Fruit fly (Drosophila melanogaster): Measurements from ENCODE around the gene EMC4.

The EMC4 gene

dm6 chr3L:22868070-22868469 is at the start of gene EMC4 (continued):
- TF ChIP-seq CG9797 (GFP tag; optimal IDR thresholded peaks at IDR 0.05) (peak; percentile 24), chm (GFP tag; IDR thresholded peaks at IDR 0.05) (no peak; the same call in 1 of the 2 replicates), jigr1 (GFP tag; IDR thresholded peaks at IDR 0.05) (no peak), D19A (tag; optimal IDR thresholded peaks at IDR 0.05) (peak; percentile 9), zen (tag; optimal IDR thresholded peaks at IDR 0.05) (peak; percentile 44), Nf-YC (tag; optimal IDR thresholded peaks at IDR 0.05) (peak; percentile 57), Antp (GFP tag; optimal IDR thresholded peaks at IDR 0.05) (peak; percentile 40), CG6254 (GFP tag; optimal IDR thresholded peaks at IDR 0.05) (peak; percentile 10), fd64A (GFP tag; optimal IDR thresholded peaks at IDR 0.05) (no peak), CG15696 (tag; optimal IDR thresholded peaks at IDR 0.05) (no peak), HLH3B (GFP tag; IDR thresholded peaks at IDR 0.05) (no peak; the same call in 1 of the 2 replicates), CG3163 (GFP tag; optimal IDR thresholded peaks at IDR 0.05) (peak; percentile 39), CG10209 (GFP tag; optimal IDR thresholded peaks at IDR 0.05) (peak; percentile 9), abd-A (tag; optimal IDR thresholded peaks at IDR 0.05) (no peak), emc (GFP tag; optimal IDR thresholded peaks at IDR 0.05) (peak; percentile 23), unc-4 (GFP tag; IDR thresholded peaks at IDR 0.05; ENCODE audit: partially characterized antibody) (peak; percentile 72), CG2712 (tag; optimal IDR thresholded peaks at IDR 0.05) (peak; percentile 36), zfh1 (GFP tag; IDR thresholded peaks at IDR 0.05) (peak; percentile 59; the same call in 1 of the 3 replicates), sug (tag; optimal IDR thresholded peaks at IDR 0.05) (peak; percentile 59), CG13287 (GFP tag; IDR thresholded peaks at IDR 0.05; ENCODE audit: partially characterized antibody) (peak; percentile 80), vfl (GFP tag; optimal IDR thresholded peaks at IDR 0.05) (peak; percentile 73), Bteb2 (GFP tag; optimal IDR thresholded peaks at IDR 0.05) (peak; percentile 55), CkIIα-i1 (GFP tag; IDR thresholded peaks at IDR 0.05) (no peak), corto (GFP tag; optimal IDR thresholded peaks at IDR 0.05) (peak; percentile 54), CG2116 (GFP tag; optimal IDR thresholded peaks at IDR 0.05) (peak; percentile 93), CG10147 (GFP tag; optimal IDR thresholded peaks at IDR 0.05) (peak; percentile 10), CG15514 (GFP tag; optimal IDR thresholded peaks at IDR 0.05) (peak; percentile 70), pum (GFP tag; optimal IDR thresholded peaks at IDR 0.05) (no peak), CG11398 (GFP tag; optimal IDR thresholded peaks at IDR 0.05) (peak; percentile 23), CG17359 (tag; optimal IDR thresholded peaks at IDR 0.05) (peak; percentile 35), wor (GFP tag; IDR thresholded peaks at IDR 0.05) (no peak), jumu (GFP tag; optimal IDR thresholded peaks at IDR 0.05) (peak; percentile 23), gro (GFP tag; optimal IDR thresholded peaks at IDR 0.05) (peak; percentile 76), Fer3 (tag; optimal IDR thresholded peaks at IDR 0.05) (peak; percentile 51), CG32532 (GFP tag; IDR thresholded peaks at IDR 0.05) (peak; percentile 23; the same call in 1 of the 2 replicates), ranshi (GFP tag; IDR thresholded peaks at IDR 0.05) (peak; percentile 23; the same call in 1 of the 2 replicates), nom (GFP tag; optimal IDR thresholded peaks at IDR 0.05) (peak; percentile 33), ind (GFP tag; optimal IDR thresholded peaks at IDR 0.05) (peak; percentile 46), NC2α (GFP tag; optimal IDR thresholded peaks at IDR 0.05) (no peak), dan (GFP tag; IDR thresholded peaks at IDR 0.05) (no peak), Dek (tag; optimal IDR thresholded peaks at IDR 0.05) (peak; percentile 14), rib (GFP tag; IDR thresholded peaks at IDR 0.05) (peak; percentile 50; the same call in 1 of the 2 replicates), zfh2 (GFP tag; optimal IDR thresholded peaks at IDR 0.05) (peak; percentile 62), sna (GFP tag; IDR thresholded peaks at IDR 0.05; ENCODE audit: partially characterized antibody) (peak; percentile 66), CG6791 (GFP tag; IDR thresholded peaks at IDR 0.05; ENCODE audit: partially characterized antibody) (peak; percentile 79), Myb (GFP tag; optimal IDR thresholded peaks at IDR 0.05) (peak; percentile 51), CG12391 (tag; optimal IDR thresholded peaks at IDR 0.05) (peak; percentile 54), nmo (GFP tag; optimal IDR thresholded peaks at IDR 0.05) (peak; percentile 35), tx (GFP tag; optimal IDR thresholded peaks at IDR 0.05) (peak; percentile 46), CG3847 (GFP tag; IDR thresholded peaks at IDR 0.05) (peak; percentile 76)
